Fruit fly (Drosophila melanogaster): Measurements from ENCODE around the gene CG14298.

Gene CG14298

dm6 chr3R:18905921-18906878 lies 30.9 kb downstream of the CG14298 start, which contains the start of gene EndoA (continued):
- TF ChIP-seq CG9727 (GFP tag; optimal IDR thresholded peaks at IDR 0.05) (peak; percentile 67), Dfd (GFP tag; optimal IDR thresholded peaks at IDR 0.05) (no peak), CG16815 (GFP tag; optimal IDR thresholded peaks at IDR 0.05) (no peak), D19A (tag; optimal IDR thresholded peaks at IDR 0.05) (peak; percentile 50), CG3847 (GFP tag; IDR thresholded peaks at IDR 0.05) (peak; percentile 43; the same call in 1 of the 2 replicates), Usf (GFP tag; optimal IDR thresholded peaks at IDR 0.05) (no peak), unpg (GFP tag; optimal IDR thresholded peaks at IDR 0.05) (peak; percentile 55), Hmr (GFP tag; optimal IDR thresholded peaks at IDR 0.05) (peak; percentile 78), CG12104 (GFP tag; optimal IDR thresholded peaks at IDR 0.05) (peak; percentile 15), jumu (GFP tag; optimal IDR thresholded peaks at IDR 0.05) (peak; percentile 16), CG30020 (tag; optimal IDR thresholded peaks at IDR 0.05) (peak; percentile 47), CG3407 (GFP tag; optimal IDR thresholded peaks at IDR 0.05) (peak; percentile 5), vvl (GFP tag; IDR thresholded peaks at IDR 0.05) (peak; percentile 57), br (optimal IDR thresholded peaks at IDR 0.05) (no peak), lmd (GFP tag; IDR thresholded peaks at IDR 0.05) (peak; percentile 24; the same call in 1 of the 2 replicates), Drgx (GFP tag; IDR thresholded peaks at IDR 0.05) (peak; percentile 58), ftz-f1 (GFP tag; optimal IDR thresholded peaks at IDR 0.05) (peak; percentile 42), Hr51 (GFP tag; optimal IDR thresholded peaks at IDR 0.05) (peak; percentile 3 to 59), Oli (tag; optimal IDR thresholded peaks at IDR 0.05) (peak; percentile 31), az2 (GFP tag; optimal IDR thresholded peaks at IDR 0.05) (peak; percentile 22), CG18599 (GFP tag; optimal IDR thresholded peaks at IDR 0.05) (peak; percentile 61), CG4730 (GFP tag; IDR thresholded peaks at IDR 0.05) (no peak), Hr3 (GFP tag; optimal IDR thresholded peaks at IDR 0.05) (peak; percentile 31), yki (optimal IDR thresholded peaks at IDR 0.05) (no peak), CG13775 (GFP tag; optimal IDR thresholded peaks at IDR 0.05) (peak; percentile 24), row (GFP tag; IDR thresholded peaks at IDR 0.05) (peak; percentile 79), CG14441 (GFP tag; IDR thresholded peaks at IDR 0.05) (peak; percentile 67), toy (GFP tag; IDR thresholded peaks at IDR 0.05) (no peak), CG1024 (GFP tag; IDR thresholded peaks at IDR 0.05) (no peak), ATbp (GFP tag; optimal IDR thresholded peaks at IDR 0.05) (peak; percentile 2), bab2 (GFP tag; optimal IDR thresholded peaks at IDR 0.05) (peak; percentile 14), gfzf (GFP tag; optimal IDR thresholded peaks at IDR 0.05) (peak; percentile 67), CG11504 (tag; optimal IDR thresholded peaks at IDR 0.05) (peak; percentile 73), CG7556 (GFP tag; optimal IDR thresholded peaks at IDR 0.05) (peak; percentile 55), CG32532 (GFP tag; IDR thresholded peaks at IDR 0.05) (peak; percentile 78; the same call in 1 of the 2 replicates), Pdp1 (GFP tag; optimal IDR thresholded peaks at IDR 0.05) (peak in 1 of 2 experiments; percentile 16), HLH4C (GFP tag; IDR thresholded peaks at IDR 0.05; ENCODE audit: partially characterized antibody) (peak; percentile 61), HmgD (GFP tag; optimal IDR thresholded peaks at IDR 0.05) (peak; percentile 8), ind (GFP tag; optimal IDR thresholded peaks at IDR 0.05) (peak; percentile 28), Chrac-16 (GFP tag; optimal IDR thresholded peaks at IDR 0.05) (peak; percentile 6), Dref (GFP tag; IDR thresholded peaks at IDR 0.05) (peak; percentile 80), CG12942 (GFP tag; optimal IDR thresholded peaks at IDR 0.05) (peak; percentile 37), CG7963 (GFP tag; IDR thresholded peaks at IDR 0.05; ENCODE audit: partially characterized antibody) (peak; percentile 67; the same call in 2 of the 3 replicates), CG17361 (GFP tag; IDR thresholded peaks at IDR 0.05) (peak; percentile 74), CG18262 (tag; optimal IDR thresholded peaks at IDR 0.05) (peak; percentile 76), CG5180 (GFP tag; optimal IDR thresholded peaks at IDR 0.05) (no peak), CG8388 (GFP tag; optimal IDR thresholded peaks at IDR 0.05) (peak; percentile 37), Ada2b (GFP tag; IDR thresholded peaks at IDR 0.05) (peak; percentile 27; the same call in 1 of the 2 replicates)
